Fruit fly (Drosophila melanogaster) whole organism, embryonic: ENCODE results near the gene CG13640.

Source experiments
- ATbp ChIP-seq: fragments of 200-800 bp; sonication (Bioruptor generic); optimal IDR thresholded peaks from 2 replicates; lab custom pipeline; 2017; ENCODE audit warnings: missing biosample characterization, mild to moderate bottlenecking, missing genetic modification characterization, missing genetic modification reagents
- Abd-B ChIP-seq: fragments of 200-800 bp; sonication (Bioruptor generic); optimal IDR thresholded peaks from 2 replicates; lab custom pipeline; 2018; ENCODE audit warnings: missing biosample characterization, mild to moderate bottlenecking, missing genetic modification characterization, moderate library complexity
- Adf1 ChIP-seq: fragments of 200-800 bp; sonication (Bioruptor generic); IDR thresholded peaks from 2 replicates; pipeline ENCODE4 v1.3.6; 2022; ENCODE audit warnings: missing biosample characterization, missing genetic modification characterization
- Blimp-1 ChIP-seq: fragments of 200-800 bp; sonication (Bioruptor generic); optimal IDR thresholded peaks from 3 replicates; lab custom pipeline; 2018; ENCODE audit warnings: missing biosample characterization, missing genetic modification characterization, mild to moderate bottlenecking, moderate library complexity, missing genetic modification reagents
- CG10267 ChIP-seq: fragments of 200-800 bp; sonication (Bioruptor generic); optimal IDR thresholded peaks from 2 replicates; lab custom pipeline; 2018; ENCODE audit warnings: missing biosample characterization, mild to moderate bottlenecking, missing genetic modification characterization, moderate library complexity
- CG12391 ChIP-seq: fragments of 200-800 bp; sonication (Bioruptor generic); optimal IDR thresholded peaks from 3 replicates; lab custom pipeline; 2018; ENCODE audit warnings: missing biosample characterization, mild to moderate bottlenecking, missing genetic modification characterization, moderate library complexity
- CG12659 ChIP-seq: fragments of 200-800 bp; sonication (Bioruptor generic); optimal IDR thresholded peaks from 3 replicates; lab custom pipeline; 2017; ENCODE audit warnings: mild to moderate bottlenecking, missing biosample characterization, missing genetic modification reagents, missing genetic modification characterization
- CG12942 ChIP-seq: fragments of 200-800 bp; sonication (Bioruptor generic); optimal IDR thresholded peaks from 3 replicates; lab custom pipeline; 2016; ENCODE audit warnings: missing biosample characterization, missing genetic modification characterization
- CG15269 ChIP-seq: fragments of 200-800 bp; sonication (Bioruptor generic); optimal IDR thresholded peaks from 2 replicates; lab custom pipeline; 2018; ENCODE audit warnings: missing biosample characterization, mild to moderate bottlenecking, missing genetic modification characterization, moderate library complexity
- CG16779 ChIP-seq: fragments of 200-800 bp; sonication (Bioruptor generic); IDR thresholded peaks from 2 replicates; pipeline ENCODE4 v1.3.6; 2022; ENCODE audit warnings: missing biosample characterization, missing genetic modification characterization
- CG16863 ChIP-seq: fragments of 200-800 bp; sonication (Bioruptor generic); optimal IDR thresholded peaks from 3 replicates; lab custom pipeline; 2016; ENCODE audit warnings: missing biosample characterization, missing genetic modification characterization
- CG5953 ChIP-seq: fragments of 200-800 bp; sonication (Bioruptor generic); IDR thresholded peaks from 2 replicates; pipeline ENCODE4 v1.3.6; 2022; ENCODE audit warnings: missing biosample characterization, missing genetic modification characterization
- CG6175 ChIP-seq: fragments of 200-800 bp; sonication (Bioruptor generic); IDR thresholded peaks from 3 replicates; pipeline ENCODE4 v1.3.6; 2022; ENCODE audit warnings: missing biosample characterization, missing genetic modification characterization
- CG7372 ChIP-seq: fragments of 200-800 bp; sonication (Bioruptor generic); IDR thresholded peaks from 2 replicates; pipeline ENCODE4 v1.3.6; 2022; ENCODE audit warnings: missing biosample characterization, missing genetic modification characterization
- CG7556 ChIP-seq: fragments of 200-800 bp; sonication (Bioruptor generic); optimal IDR thresholded peaks from 2 replicates; lab custom pipeline; 2017; ENCODE audit warnings: missing biosample characterization, mild to moderate bottlenecking, missing genetic modification characterization
- CG8290 ChIP-seq, 3 experiments: fragments of 200-800 bp; sonication (Bioruptor generic); optimal IDR thresholded peaks; 2 replicates each; lab custom pipeline; 2016 to 2019; ENCODE audit warnings: missing biosample characterization in 3 of 3, missing genetic modification characterization in 3 of 3, mild to moderate bottlenecking in 2 of 3, moderate library complexity in 1 of 3
- CG8924 ChIP-seq: fragments of 200-800 bp; optimal IDR thresholded peaks from 3 replicates; lab custom pipeline; 2019; ENCODE audit warnings: missing biosample characterization, mild to moderate bottlenecking, missing genetic modification characterization, moderate library complexity
- Deaf1 ChIP-seq: fragments of 200-800 bp; optimal IDR thresholded peaks from 3 replicates; lab custom pipeline; 2019; ENCODE audit warnings: missing biosample characterization, mild to moderate bottlenecking, missing genetic modification characterization, moderate library complexity
- Dek ChIP-seq: fragments of 200-800 bp; sonication (Bioruptor generic); optimal IDR thresholded peaks from 3 replicates; lab custom pipeline; 2019; ENCODE audit warnings: missing biosample characterization, mild to moderate bottlenecking, missing genetic modification characterization, moderate library complexity
- Dll ChIP-seq: fragments of 200-800 bp; sonication (Bioruptor generic); IDR thresholded peaks from 4 replicates; pipeline ENCODE4 v1.3.6; 2022; ENCODE audit warnings: missing biosample characterization, missing genetic modification characterization; ENCODE audit not compliant: partially characterized antibody
- Drgx ChIP-seq: fragments of 200-800 bp; sonication (Bioruptor generic); IDR thresholded peaks from 2 replicates; pipeline ENCODE4 v1.3.6; 2022; ENCODE audit warnings: missing biosample characterization, missing genetic modification characterization
- Gsc ChIP-seq: fragments of 200-800 bp; sonication (Bioruptor generic); IDR thresholded peaks from 2 replicates; pipeline ENCODE4 v1.3.6; 2022; ENCODE audit warnings: missing biosample characterization, missing genetic modification characterization
- Med ChIP-seq: fragments of 200-800 bp; sonication (Bioruptor generic); peaks from one replicate; lab custom pipeline; 2016; ENCODE audit warnings: missing biosample characterization, missing genetic modification characterization, mild to moderate bottlenecking, inconsistent platforms, moderate library complexity
- Meics ChIP-seq: fragments of 200-800 bp; sonication (Bioruptor generic); optimal IDR thresholded peaks from 2 replicates; lab custom pipeline; 2017; ENCODE audit warnings: missing biosample characterization, mild to moderate bottlenecking, missing genetic modification characterization
- Oli ChIP-seq: fragments of 200-800 bp; sonication (Bioruptor generic); optimal IDR thresholded peaks from 2 replicates; lab custom pipeline; 2018; ENCODE audit warnings: missing biosample characterization, mild to moderate bottlenecking, missing genetic modification characterization, moderate library complexity
- Ptx1 ChIP-seq: fragments of 200-800 bp; sonication (Bioruptor generic); IDR thresholded peaks from 2 replicates; pipeline ENCODE4 v1.3.6; 2022; ENCODE audit warnings: missing biosample characterization, missing genetic modification characterization
- bcd ChIP-seq: fragments of 200-800 bp; sonication (Bioruptor generic); optimal IDR thresholded peaks from 2 replicates; lab custom pipeline; 2017; ENCODE audit warnings: missing biosample characterization, mild to moderate bottlenecking, missing genetic modification characterization
- bigmax ChIP-seq: fragments of 200-800 bp; sonication (Bioruptor generic); optimal IDR thresholded peaks from 2 replicates; lab custom pipeline; 2018; ENCODE audit warnings: missing biosample characterization, mild to moderate bottlenecking, missing genetic modification characterization
- cg ChIP-seq: fragments of 200-800 bp; sonication (Bioruptor generic); optimal IDR thresholded peaks from 3 replicates; lab custom pipeline; 2019; ENCODE audit warnings: missing biosample characterization, mild to moderate bottlenecking, missing genetic modification characterization, moderate library complexity
- fd3F ChIP-seq: fragments of 200-800 bp; sonication (Bioruptor generic); optimal IDR thresholded peaks from 2 replicates; lab custom pipeline; 2018; ENCODE audit warnings: missing biosample characterization, mild to moderate bottlenecking, missing genetic modification characterization, moderate library complexity
- ken ChIP-seq: fragments of 200-800 bp; sonication (Bioruptor generic); IDR thresholded peaks from 3 replicates; pipeline ENCODE4 v1.3.6; 2022; ENCODE audit warnings: missing biosample characterization, missing genetic modification characterization
- knrl ChIP-seq: fragments of 200-800 bp; sonication (Bioruptor generic); IDR thresholded peaks from 3 replicates; pipeline ENCODE4 v1.3.6; 2022; ENCODE audit warnings: missing biosample characterization, missing genetic modification characterization; ENCODE audit not compliant: partially characterized antibody
- nmo ChIP-seq: fragments of 200-800 bp; sonication (Bioruptor generic); optimal IDR thresholded peaks from 2 replicates; lab custom pipeline; 2018; ENCODE audit warnings: missing biosample characterization, mild to moderate bottlenecking, missing genetic modification characterization, moderate library complexity
- prd ChIP-seq, 3 experiments: fragments of >200 bp in 2 of 3; fragments of 200-800 bp in 1 of 3; sonication (Bioruptor generic) in 1 of 3; optimal IDR thresholded peaks in 2 of 3; IDR thresholded peaks in 1 of 3; 2 replicates in 2 of 3; 3 replicates in 1 of 3; pipeline versions ENCODE4 v1.3.6 to Lab custom; 2017 to 2022; ENCODE audit warnings: missing biosample characterization in 1 of 3, missing genetic modification characterization in 1 of 3
- row ChIP-seq: fragments of 200-800 bp; sonication (Bioruptor generic); IDR thresholded peaks from 3 replicates; pipeline ENCODE4 v1.3.6; 2022; ENCODE audit warnings: missing biosample characterization, missing genetic modification characterization
- sens ChIP-seq: fragments of 200-800 bp; sonication (Bioruptor generic); peaks from one replicate; lab custom pipeline; 2016; ENCODE audit warnings: missing biosample characterization, missing genetic modification characterization
- sisA ChIP-seq: fragments of 200-800 bp; sonication (Bioruptor generic); IDR thresholded peaks from 2 replicates; pipeline ENCODE4 v1.3.6; 2022; ENCODE audit warnings: missing biosample characterization, missing genetic modification characterization
- slbo ChIP-seq: fragments of 200-800 bp; sonication (Bioruptor generic); IDR thresholded peaks from 2 replicates; pipeline ENCODE4 v1.3.6; 2022; ENCODE audit warnings: missing biosample characterization, missing genetic modification characterization
- unpg ChIP-seq: fragments of 200-800 bp; sonication (Bioruptor generic); optimal IDR thresholded peaks from 3 replicates; lab custom pipeline; 2018; ENCODE audit warnings: missing biosample characterization, mild to moderate bottlenecking, missing genetic modification characterization, moderate library complexity
- vvl ChIP-seq: fragments of 200-800 bp; sonication (Bioruptor generic); IDR thresholded peaks from 2 replicates; pipeline ENCODE4 v1.3.6; 2022; ENCODE audit warnings: missing biosample characterization, missing genetic modification characterization

Gene CG13640

DNA sequence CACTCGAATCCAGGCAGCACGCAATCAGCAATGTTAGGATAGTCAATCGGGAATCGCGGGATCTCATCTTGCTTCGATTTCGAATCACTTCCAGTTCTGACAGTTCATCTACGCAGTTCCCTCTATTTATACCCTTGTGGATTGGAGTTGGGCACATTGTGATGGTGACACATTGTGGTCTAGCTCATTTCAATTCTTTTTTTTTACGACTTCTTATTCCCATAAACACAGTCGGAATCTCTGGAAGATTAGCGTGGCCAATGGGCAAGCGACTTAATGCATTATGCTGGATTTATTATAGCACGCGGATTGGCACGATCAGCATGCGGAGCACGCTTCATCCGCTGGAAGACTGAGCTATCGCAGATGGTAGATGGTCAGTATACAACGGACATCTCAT, at the start of gene CG13640:
Gene CG13640 (minus strand): TSS at position 101 of the 400 bp plus-strand sequence.
- TF ChIP-seq Med (peak; percentile 7), knrl (GFP tag; lab: Robert Waterston, UW) (no peak), CG5953 (GFP tag; lab: Robert Waterston, UW) (no peak), vvl (GFP tag; lab: Robert Waterston, UW) (0 out of 2 replicates have a peak, but pooled peaks have one; percentile 24)

DNA sequence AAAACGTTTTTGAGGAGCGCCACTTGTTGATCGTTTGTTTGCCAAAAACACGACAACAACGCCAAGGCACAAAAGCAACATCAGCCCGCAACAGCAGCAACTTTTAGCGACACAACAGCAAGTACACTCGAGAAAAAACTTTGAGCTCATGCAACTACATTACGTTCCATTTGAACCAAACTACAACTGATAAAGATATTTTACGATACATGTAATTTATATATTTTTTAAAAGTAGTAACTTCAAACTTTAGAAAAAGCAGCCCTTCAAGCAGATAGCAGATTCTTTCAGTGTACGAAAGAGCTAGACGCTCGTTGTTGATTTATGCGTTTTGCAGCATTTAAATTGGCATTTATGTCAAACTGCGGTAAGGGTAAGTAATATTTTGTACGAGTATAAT, 48.1 kb upstream of the CG13640 start:
- no peak for TF ChIP-seq bigmax (GFP tag; lab: Kevin White, UChicago)
- no peak for TF ChIP-seq Dek (tag; lab: Kevin White, UChicago)
- TF ChIP-seq Drgx (GFP tag; lab: Robert Waterston, UW), result peak; percentile 81
- no peak for TF ChIP-seq CG7556 (GFP tag; lab: Kevin White, UChicago)
- 0 out of 2 replicates have a peak, but pooled peaks have one; percentile 28 for TF ChIP-seq Ptx1 (GFP tag; lab: Robert Waterston, UW)
- peak; percentile 17 for TF ChIP-seq sens
- TF ChIP-seq prd (optimal IDR thresholded peaks at IDR 0.05; lab: Kevin White, UChicago), result no peak
- peak; percentile 37; the same call in 1 of the 3 replicates for TF ChIP-seq prd (GFP tag; IDR thresholded peaks at IDR 0.05; lab: Robert Waterston, UW)
- no peak for TF ChIP-seq bcd (GFP tag; lab: Kevin White, UChicago)
- TF ChIP-seq slbo, result 0 out of 2 replicates have a peak, but pooled peaks have one; percentile 3
- TF ChIP-seq sisA (GFP tag; lab: Robert Waterston, UW), result peak; percentile 34; the same call in 1 of the 2 replicates

DNA sequence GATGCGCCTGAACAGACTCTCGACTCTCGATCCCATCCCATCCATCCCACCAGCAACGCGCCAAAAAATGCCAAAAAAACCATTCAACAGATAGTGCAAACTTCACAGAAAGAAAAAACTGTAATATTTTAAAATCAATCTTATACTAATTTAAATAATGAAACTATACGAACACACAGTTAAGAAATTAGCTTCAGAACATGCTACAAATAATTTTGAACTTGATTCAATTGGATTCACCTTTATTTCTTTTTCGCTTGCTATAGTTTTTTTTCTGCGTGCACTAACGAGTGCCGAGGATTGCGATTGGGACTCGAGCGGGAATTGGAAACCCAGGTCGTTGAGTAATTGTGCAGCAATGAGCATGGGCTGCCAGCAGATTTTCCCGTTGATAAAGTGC, 46.1 kb upstream of the CG13640 start:
- TF ChIP-seq Abd-B (GFP tag; lab: Kevin White, UChicago), result no peak
- TF ChIP-seq Drgx (GFP tag; lab: Robert Waterston, UW), result peak; percentile 28; the same call in 1 of the 2 replicates

dm6 chr3R:24906648-24907047, 44.7 kb upstream of the CG13640 start:
- TF ChIP-seq unpg (GFP tag; lab: Kevin White, UChicago) (no peak), CG12942 (GFP tag; lab: Kevin White, UChicago) (no peak), row (no peak), CG7372 (GFP tag; lab: Robert Waterston, UW) (0 out of 2 replicates have a peak, but pooled peaks have one; percentile 1), ATbp (GFP tag; lab: Kevin White, UChicago) (no peak), CG16863 (GFP tag; lab: Kevin White, UChicago) (no peak), sens (peak; percentile 35), Dll (GFP tag; lab: Robert Waterston, UW) (no peak), cg (GFP tag; lab: Kevin White, UChicago) (no peak), CG6175 (GFP tag; lab: Robert Waterston, UW) (no peak), Drgx (GFP tag; lab: Robert Waterston, UW) (peak; percentile 46; the same call in 1 of the 2 replicates), Gsc (no peak)

DNA sequence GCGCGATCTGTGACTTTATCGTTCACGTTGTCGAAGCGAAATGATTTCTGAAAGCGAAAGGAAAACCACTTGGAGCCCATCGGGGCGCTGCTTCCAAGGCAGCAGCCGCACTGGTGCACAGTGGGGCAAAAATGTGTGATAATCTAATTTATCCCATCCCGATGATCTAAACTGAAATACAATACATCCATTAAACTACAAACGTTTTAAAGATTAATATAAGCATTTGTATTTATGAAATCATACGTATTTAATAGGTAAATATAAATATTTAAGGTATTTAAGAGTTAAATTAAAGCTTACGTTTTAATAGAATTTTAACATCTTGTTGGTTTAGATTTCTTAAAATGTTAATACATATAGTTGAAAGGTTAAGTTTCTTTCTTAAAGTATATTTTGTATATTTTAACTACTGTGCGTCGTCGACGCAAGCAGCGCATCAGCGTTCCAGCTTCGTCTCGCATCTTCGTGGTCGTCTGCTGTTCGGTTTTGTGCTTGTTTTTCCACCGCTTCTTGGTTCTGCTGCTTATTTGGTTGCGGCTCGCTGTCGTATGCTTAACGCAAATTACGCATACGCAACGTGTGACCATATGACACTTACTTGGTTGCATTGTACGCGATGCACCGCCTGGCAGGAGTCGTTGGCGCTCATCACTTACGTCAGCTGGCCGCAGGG, 44.1 kb upstream of the CG13640 start, which contains the start of gene CG13643:
Gene CG13643 (minus strand): TSS at position 46 of the 676 bp plus-strand sequence.
- TF ChIP-seq ken (GFP tag; lab: Robert Waterston, UW) (0 out of 3 replicates have a peak, but pooled peaks have one; percentile 23), fd3F (GFP tag; lab: Kevin White, UChicago) (peak; percentile 11), Adf1 (GFP tag; lab: Robert Waterston, UW) (peak; percentile 34; the same call in 1 of the 2 replicates), CG16779 (GFP tag; lab: Robert Waterston, UW) (no peak), CG8290 (GFP tag; optimal IDR thresholded peaks at IDR 0.05; lab: Kevin White, UChicago) (no peak), CG8290 (tag; optimal IDR thresholded peaks at IDR 0.05; lab: Kevin White, UChicago) (no peak), CG12391 (tag; lab: Kevin White, UChicago) (peak; percentile 37), Blimp-1 (GFP tag; lab: Kevin White, UChicago) (peak; percentile 64), CG12659 (peak; percentile 24), nmo (GFP tag; lab: Kevin White, UChicago) (peak; percentile 45), CG8924 (tag; lab: Kevin White, UChicago) (peak; percentile 30), CG15269 (tag; lab: Kevin White, UChicago) (peak; percentile 67), CG10267 (tag; lab: Kevin White, UChicago) (peak; percentile 30), Oli (peak; percentile 33), Deaf1 (tag; lab: Kevin White, UChicago) (peak; percentile 76), prd (optimal IDR thresholded peaks at IDR 0.05; lab: Kevin White, UChicago) (no peak), prd (GFP tag; IDR thresholded peaks at IDR 0.05; lab: Robert Waterston, UW) (0 out of 3 replicates have a peak, but pooled peaks have one; percentile 9), Meics (GFP tag; lab: Kevin White, UChicago) (peak; percentile 53)
